Fruit fly (Drosophila melanogaster): ENCODE data around the gene RnrL.

RnrL gene

dm6 chr2L:10303786-10304185, 24.0 kb downstream of the RnrL start, which contains the start of gene nmd (continued):
- TF ChIP-seq CG17186 (GFP tag; optimal IDR thresholded peaks at IDR 0.05) (peak; percentile 7), Fer1 (GFP tag; optimal IDR thresholded peaks at IDR 0.05) (peak; percentile 50), CG9797 (GFP tag; optimal IDR thresholded peaks at IDR 0.05) (peak; percentile 71), bab2 (GFP tag; optimal IDR thresholded peaks at IDR 0.05) (no peak), shn (GFP tag; optimal IDR thresholded peaks at IDR 0.05) (no peak), Rfx (GFP tag; IDR thresholded peaks at IDR 0.05) (peak; percentile 57), Optix (GFP tag; IDR thresholded peaks at IDR 0.05) (no peak), CG15269 (tag; optimal IDR thresholded peaks at IDR 0.05) (peak; percentile 6), CG12744 (GFP tag; optimal IDR thresholded peaks at IDR 0.05) (no peak), croc (GFP tag; conservative IDR thresholded peaks at IDR 0.05) (no peak), unc-4 (GFP tag; IDR thresholded peaks at IDR 0.05; ENCODE audit: partially characterized antibody) (peak; percentile 30; the same call in 1 of the 2 replicates), CG17385 (GFP tag; optimal IDR thresholded peaks at IDR 0.05) (peak; percentile 91), MBD-R2 (GFP tag; IDR thresholded peaks at IDR 0.05) (peak; percentile 89), H15 (GFP tag; IDR thresholded peaks at IDR 0.05) (no peak), chif (GFP tag; optimal IDR thresholded peaks at IDR 0.05) (peak in 1 of 2 experiments; percentile 3), YL-1 (GFP tag; optimal IDR thresholded peaks at IDR 0.05) (peak; percentile 64), pzg (GFP tag; optimal IDR thresholded peaks at IDR 0.05) (peak; percentile 80), Hr51 (GFP tag; optimal IDR thresholded peaks at IDR 0.05) (peak in 1 of 2 experiments; percentile 24), onecut (GFP tag; IDR thresholded peaks at IDR 0.05) (peak; percentile 32; the same call in 1 of the 2 replicates), dpn (GFP tag; optimal IDR thresholded peaks at IDR 0.05) (peak in 1 of 2 experiments; percentile 12), Scr (GFP tag; IDR thresholded peaks at IDR 0.05; ENCODE audit: partially characterized antibody) (peak; percentile 19; the same call in 1 of the 2 replicates), ara (GFP tag; IDR thresholded peaks at IDR 0.05) (no peak), CG2712 (tag; optimal IDR thresholded peaks at IDR 0.05) (peak; percentile 8), ken (GFP tag; IDR thresholded peaks at IDR 0.05) (0 out of 3 replicates have a peak, but pooled peaks have one; percentile 9), hbn (GFP tag; IDR thresholded peaks at IDR 0.05; ENCODE audit: partially characterized antibody) (no peak), Ptx1 (GFP tag; IDR thresholded peaks at IDR 0.05) (0 out of 2 replicates have a peak, but pooled peaks have one; percentile 13), D19A (tag; optimal IDR thresholded peaks at IDR 0.05) (no peak), lilli (GFP tag; optimal IDR thresholded peaks at IDR 0.05) (peak; percentile 28), HmgD (GFP tag; optimal IDR thresholded peaks at IDR 0.05) (peak; percentile 34), CG13894 (tag; optimal IDR thresholded peaks at IDR 0.05) (peak; percentile 26), maf-S (GFP tag; optimal IDR thresholded peaks at IDR 0.05) (peak; percentile 9), crol (GFP tag; IDR thresholded peaks at IDR 0.05) (no peak), slbo (GFP tag; IDR thresholded peaks at IDR 0.05) (peak; percentile 35; the same call in 1 of the 2 replicates), CG1603 (tag; optimal IDR thresholded peaks at IDR 0.05) (peak; percentile 63), CG8290 (GFP tag; optimal IDR thresholded peaks at IDR 0.05) (peak; percentile 73), CG8290 (tag; optimal IDR thresholded peaks at IDR 0.05) (peak in 1 of 2 experiments; percentile 22), CG30431 (GFP tag; optimal IDR thresholded peaks at IDR 0.05) (no peak), CG31388 (GFP tag; optimal IDR thresholded peaks at IDR 0.05) (no peak), gce (GFP tag; IDR thresholded peaks at IDR 0.05) (no peak), CG10979 (tag; optimal IDR thresholded peaks at IDR 0.05) (peak; percentile 7), ro (GFP tag; IDR thresholded peaks at IDR 0.05) (no peak), MESR4 (GFP tag; optimal IDR thresholded peaks at IDR 0.05) (peak; percentile 77), CG10267 (tag; optimal IDR thresholded peaks at IDR 0.05) (peak; percentile 14), Nf-YC (tag; optimal IDR thresholded peaks at IDR 0.05) (peak; percentile 31), gem (tag; optimal IDR thresholded peaks at IDR 0.05) (peak; percentile 16), gt (GFP tag; IDR thresholded peaks at IDR 0.05) (no peak), Ada2b (GFP tag; IDR thresholded peaks at IDR 0.05) (no peak), CoRest (tag; optimal IDR thresholded peaks at IDR 0.05) (peak; percentile 24), row (GFP tag; IDR thresholded peaks at IDR 0.05) (peak; percentile 81), CG6791 (GFP tag; IDR thresholded peaks at IDR 0.05; ENCODE audit: partially characterized antibody) (0 out of 3 replicates have a peak, but pooled peaks have one; percentile 22), CG12391 (tag; optimal IDR thresholded peaks at IDR 0.05) (peak; percentile 46)

Measured in whole organism, embryonic.